Fruit fly (Drosophila melanogaster) S2 (cell line): ENCODE measurements around the gene CG7966.

Experiments
- CG8478 ChIP-seq: fragments of >200 bp; optimal IDR thresholded peaks from 2 replicates; lab custom pipeline; 2018
- CTCF ChIP-seq, 2 experiments: fragments of >200 bp; optimal IDR thresholded peaks; 2 replicates each; lab custom pipeline; 2018

- TF ChIP-seq CTCF (optimal IDR thresholded peaks at IDR 0.05; lab: Kevin White, UChicago) (no peak), CG8478 (no peak)
These were observed 865 bp upstream of the CG7966 start, which contains the start of gene pic for dm6 chr3R:13051942-13052693.
